Worm (Caenorhabditis elegans) whole organism, L2 larva: ENCODE results near the gene T04A8.7.
A peak's percentile ranks its signal among the peaks of the same experiment; 100 is the strongest.

Source experiments
- C34F6.9 ChIP-seq: fragments of 150-350 bp; optimal IDR thresholded peaks from 2 replicates; lab custom pipeline; 2014; ENCODE audit warnings: missing biosample characterization, missing genetic modification characterization
- F13H6.1 ChIP-seq: sonication (generic microtip); optimal IDR thresholded peaks from 2 replicates; lab custom pipeline; 2016; ENCODE audit warnings: missing genetic modification characterization, missing compliant biosample characterization
- R02D3.7 ChIP-seq: fragments of 150-350 bp; optimal IDR thresholded peaks from 2 replicates; lab custom pipeline; 2014; ENCODE audit warnings: missing biosample characterization, missing genetic modification characterization
- Y55F3AM.14 ChIP-seq: fragments of 200-800 bp; sonication (Bioruptor generic); optimal IDR thresholded peaks from 2 replicates; lab custom pipeline; 2018; ENCODE audit warnings: mild to moderate bottlenecking, missing genetic modification characterization, missing compliant biosample characterization
- ZK546.5 ChIP-seq: sonication (generic microtip); optimal IDR thresholded peaks from 2 replicates; lab custom pipeline; 2017; ENCODE audit warnings: missing biosample characterization, missing genetic modification characterization
- aly-2 ChIP-seq: fragments of 150-350 bp; optimal IDR thresholded peaks from 2 replicates; lab custom pipeline; 2014; ENCODE audit warnings: missing biosample characterization, missing genetic modification characterization
- ama-1 ChIP-seq: fragments of 150-350 bp; optimal IDR thresholded peaks from 2 replicates; lab custom pipeline; 2018; ENCODE audit warnings: inconsistent platforms
- blmp-1 ChIP-seq: sonication (generic microtip); optimal IDR thresholded peaks from 2 replicates; lab custom pipeline; 2017; ENCODE audit warnings: missing genetic modification characterization, mild to moderate bottlenecking, missing compliant biosample characterization, antibody characterized with exemption, moderate library complexity; ENCODE audit not compliant: insufficient read depth
- ceh-82 ChIP-seq: fragments of 150-350 bp; optimal IDR thresholded peaks from 2 replicates; lab custom pipeline; 2014; ENCODE audit warnings: missing biosample characterization, missing genetic modification characterization
- crh-2 ChIP-seq: sonication (generic microtip); optimal IDR thresholded peaks from 2 replicates; lab custom pipeline; 2017; ENCODE audit warnings: missing biosample characterization, missing genetic modification characterization
- dmd-4 ChIP-seq: sonication (generic microtip); optimal IDR thresholded peaks from 2 replicates; lab custom pipeline; 2017; ENCODE audit warnings: missing biosample characterization, missing genetic modification characterization
- egl-27 ChIP-seq: sonication (generic microtip); optimal IDR thresholded peaks from 3 replicates; lab custom pipeline; 2017; ENCODE audit warnings: missing biosample characterization, missing genetic modification reagents, missing genetic modification characterization
- lin-11 ChIP-seq: fragments of 150-350 bp; sonication (generic microtip); optimal IDR thresholded peaks from 2 replicates; lab custom pipeline; 2014; ENCODE audit warnings: missing biosample characterization, missing genetic modification characterization, inconsistent platforms, mixed read lengths
- lin-13 ChIP-seq: fragments of 150-350 bp; optimal IDR thresholded peaks from 2 replicates; lab custom pipeline; 2014; ENCODE audit warnings: missing biosample characterization, missing genetic modification reagents, missing genetic modification characterization
- lin-39 ChIP-seq: fragments of 150-350 bp; optimal IDR thresholded peaks from 2 replicates; lab custom pipeline; 2014; ENCODE audit warnings: missing biosample characterization, missing genetic modification reagents, missing genetic modification characterization
- lsy-2 ChIP-seq, 2 experiments: fragments of 150-350 bp in 1 of 2; sonication (generic microtip) in 1 of 2; optimal IDR thresholded peaks; 2 replicates each; lab custom pipeline; 2014 to 2017; ENCODE audit warnings: missing biosample characterization in 2 of 2, missing genetic modification characterization in 2 of 2
- mbf-1 ChIP-seq: sonication (generic microtip); optimal IDR thresholded peaks from 2 replicates; lab custom pipeline; 2017; ENCODE audit warnings: missing biosample characterization, missing genetic modification characterization
- mdl-1 ChIP-seq, 2 experiments: fragments of 150-350 bp in 1 of 2; sonication (generic microtip) in 1 of 2; optimal IDR thresholded peaks; 2 replicates each; lab custom pipeline; 2017; ENCODE audit warnings: missing biosample characterization in 2 of 2, missing genetic modification characterization in 2 of 2
- nhr-10 ChIP-seq: sonication (generic microtip); optimal IDR thresholded peaks from 2 replicates; lab custom pipeline; 2017; ENCODE audit warnings: missing biosample characterization, missing genetic modification characterization
- nhr-11 ChIP-seq: fragments of 150-350 bp; optimal IDR thresholded peaks from 2 replicates; lab custom pipeline; 2014; ENCODE audit warnings: missing biosample characterization, missing genetic modification characterization
- nhr-12 ChIP-seq: fragments of 150-350 bp; optimal IDR thresholded peaks from 2 replicates; lab custom pipeline; 2014; ENCODE audit warnings: missing biosample characterization, missing genetic modification characterization
- nhr-21 ChIP-seq: fragments of 150-350 bp; optimal IDR thresholded peaks from 2 replicates; lab custom pipeline; 2014; ENCODE audit warnings: missing biosample characterization, missing genetic modification characterization
- nhr-237 ChIP-seq: fragments of 150-350 bp; optimal IDR thresholded peaks from 2 replicates; lab custom pipeline; 2014; ENCODE audit warnings: missing biosample characterization, missing genetic modification characterization
- nhr-25 ChIP-seq: fragments of 150-350 bp; sonication (generic microtip); optimal IDR thresholded peaks from 3 replicates; lab custom pipeline; 2014; ENCODE audit warnings: missing biosample characterization, missing genetic modification characterization
- nhr-6 ChIP-seq: fragments of 150-350 bp; optimal IDR thresholded peaks from 2 replicates; lab custom pipeline; 2014; ENCODE audit warnings: missing biosample characterization, missing genetic modification characterization
- peb-1 ChIP-seq: fragments of 150-350 bp; optimal IDR thresholded peaks from 2 replicates; lab custom pipeline; 2014; ENCODE audit warnings: missing biosample characterization, missing genetic modification characterization
- sem-4 ChIP-seq: fragments of 150-350 bp; optimal IDR thresholded peaks from 2 replicates; lab custom pipeline; 2014; ENCODE audit warnings: missing biosample characterization, missing genetic modification reagents, missing genetic modification characterization
- skn-1 ChIP-seq: sonication (generic microtip); optimal IDR thresholded peaks from 2 replicates; lab custom pipeline; 2017; ENCODE audit warnings: missing biosample characterization, missing genetic modification characterization
- sma-3 ChIP-seq: sonication (generic microtip); optimal IDR thresholded peaks from 2 replicates; lab custom pipeline; 2016; ENCODE audit warnings: missing genetic modification reagents, missing genetic modification characterization, missing compliant biosample characterization
- sma-9 ChIP-seq, 2 experiments: fragments of 150-350 bp in 1 of 2; sonication (generic microtip) in 1 of 2; optimal IDR thresholded peaks; 2 replicates each; lab custom pipeline; 2014 to 2016; ENCODE audit warnings: missing genetic modification characterization in 2 of 2, mild to moderate bottlenecking in 1 of 2, missing biosample characterization in 1 of 2, missing compliant biosample characterization in 1 of 2, missing genetic modification reagents in 1 of 2, moderate library complexity in 1 of 2
- snpc-4 ChIP-seq: fragments of 150-350 bp; optimal IDR thresholded peaks from 2 replicates; lab custom pipeline; 2014; ENCODE audit warnings: missing biosample characterization, missing genetic modification characterization
- unc-39 ChIP-seq: fragments of 150-350 bp; optimal IDR thresholded peaks from 2 replicates; lab custom pipeline; 2014; ENCODE audit warnings: missing biosample characterization, missing genetic modification characterization
- unc-55 ChIP-seq: fragments of 150-350 bp; sonication (generic microtip); optimal IDR thresholded peaks from 3 replicates; lab custom pipeline; 2014; ENCODE audit warnings: missing biosample characterization, missing genetic modification reagents, missing genetic modification characterization
- zag-1 ChIP-seq: fragments of 150-350 bp; optimal IDR thresholded peaks from 2 replicates; lab custom pipeline; 2014; ENCODE audit warnings: missing biosample characterization, missing genetic modification characterization
- ztf-11 ChIP-seq: sonication (generic microtip); optimal IDR thresholded peaks from 2 replicates; lab custom pipeline; 2017; ENCODE audit warnings: missing biosample characterization, missing genetic modification characterization
- ztf-4 ChIP-seq: fragments of 150-350 bp; optimal IDR thresholded peaks from 2 replicates; lab custom pipeline; 2014; ENCODE audit warnings: missing biosample characterization, missing genetic modification characterization

The T04A8.7 gene

DNA sequence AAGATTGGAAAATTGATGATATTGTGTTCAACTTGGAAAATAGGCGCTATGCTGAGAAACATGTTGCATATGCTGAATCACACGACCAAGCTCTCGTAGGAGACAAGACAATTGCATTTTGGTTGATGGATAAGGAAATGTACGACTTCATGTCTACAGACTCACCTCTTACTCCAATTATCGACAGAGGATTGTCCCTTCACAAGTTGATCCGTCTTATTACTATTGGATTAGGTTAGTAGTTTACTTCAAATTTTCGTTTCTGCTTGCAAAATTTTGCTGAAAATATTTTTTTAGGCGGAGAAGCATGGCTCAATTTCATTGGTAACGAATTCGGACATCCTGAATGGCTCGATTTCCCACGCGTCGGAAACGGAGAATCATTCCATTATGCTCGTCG lies 1.7 kb downstream of the T04A8.7 start:
- TF ChIP-seq R02D3.7: no peak
- TF ChIP-seq nhr-25 (tag; lab: Kevin White, UChicago): no peak
- TF ChIP-seq lin-39: no peak
- TF ChIP-seq mbf-1 (tag; lab: Kevin White, UChicago): no peak
- no peak for TF ChIP-seq lin-11
- TF ChIP-seq egl-27 (tag; lab: Kevin White, UChicago): no peak
- TF ChIP-seq unc-39 (tag; lab: Kevin White, UChicago): no peak
- no peak for TF ChIP-seq nhr-21 (tag; lab: Kevin White, UChicago)
- TF ChIP-seq Y55F3AM.14 (GFP tag; lab: Kevin White, UChicago): no peak
- no peak for TF ChIP-seq zag-1
- no peak for TF ChIP-seq ztf-4 (tag; lab: Kevin White, UChicago)
- no peak for TF ChIP-seq dmd-4 (tag; lab: Kevin White, UChicago)
- no peak for TF ChIP-seq nhr-237 (tag; lab: Kevin White, UChicago)
- no peak for TF ChIP-seq blmp-1 (tag; lab: Kevin White, UChicago)
- TF ChIP-seq crh-2 (tag; lab: Kevin White, UChicago): no peak

DNA sequence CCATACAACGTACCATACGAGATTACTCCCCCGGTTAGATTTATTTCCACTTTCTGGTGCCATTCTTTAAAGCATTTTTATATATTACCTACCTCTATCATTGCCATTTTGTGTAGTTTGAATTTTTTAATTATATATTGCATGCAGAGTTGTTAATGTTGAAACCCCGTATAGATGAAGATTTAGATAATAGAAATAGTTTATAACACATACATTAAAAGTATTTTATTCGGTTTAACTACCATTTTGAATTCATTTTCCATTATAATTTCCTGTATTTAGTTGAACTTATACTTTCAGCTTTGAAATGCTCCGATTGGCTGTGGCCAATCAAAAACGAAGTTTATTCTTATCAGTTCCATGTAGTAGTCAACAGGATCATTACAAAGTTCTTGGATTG lies 2.7 kb downstream of the T04A8.7 start, which contains the start of gene dnj-18:
Gene dnj-18 (plus strand): TSS at position 301 of the 400 bp plus-strand sequence.
- TF ChIP-seq blmp-1 (tag; lab: Kevin White, UChicago): no peak
- no peak for TF ChIP-seq unc-39 (tag; lab: Kevin White, UChicago)
- no peak for TF ChIP-seq nhr-12 (tag; lab: Kevin White, UChicago)
- TF ChIP-seq sem-4 (tag; lab: Kevin White, UChicago): no peak
- no peak for TF ChIP-seq crh-2 (tag; lab: Kevin White, UChicago)
- TF ChIP-seq R02D3.7: no peak
- no peak for TF ChIP-seq skn-1 (tag; lab: Kevin White, UChicago)
- TF ChIP-seq lin-11: no peak
- no peak for TF ChIP-seq lsy-2 (tag; optimal IDR thresholded peaks at IDR 0.05; lab: Kevin White, UChicago)
- TF ChIP-seq Y55F3AM.14 (GFP tag; lab: Kevin White, UChicago): no peak
- no peak for TF ChIP-seq peb-1
- no peak for TF ChIP-seq dmd-4 (tag; lab: Kevin White, UChicago)
- TF ChIP-seq sma-3 (GFP tag; lab: Kevin White, UChicago): no peak
- no peak for TF ChIP-seq C34F6.9 (tag; lab: Kevin White, UChicago)
- no peak for TF ChIP-seq nhr-237 (tag; lab: Kevin White, UChicago)
- TF ChIP-seq sma-9 (GFP tag; optimal IDR thresholded peaks at IDR 0.05; lab: Kevin White, UChicago): no peak
- TF ChIP-seq sma-9 (tag; optimal IDR thresholded peaks at IDR 0.05; lab: Kevin White, UChicago): no peak
- TF ChIP-seq ceh-82 (tag; lab: Kevin White, UChicago): no peak
- no peak for TF ChIP-seq nhr-10 (tag; lab: Kevin White, UChicago)
- TF ChIP-seq ztf-11 (tag; lab: Kevin White, UChicago): no peak
- no peak for TF ChIP-seq aly-2 (tag; lab: Kevin White, UChicago)

DNA sequence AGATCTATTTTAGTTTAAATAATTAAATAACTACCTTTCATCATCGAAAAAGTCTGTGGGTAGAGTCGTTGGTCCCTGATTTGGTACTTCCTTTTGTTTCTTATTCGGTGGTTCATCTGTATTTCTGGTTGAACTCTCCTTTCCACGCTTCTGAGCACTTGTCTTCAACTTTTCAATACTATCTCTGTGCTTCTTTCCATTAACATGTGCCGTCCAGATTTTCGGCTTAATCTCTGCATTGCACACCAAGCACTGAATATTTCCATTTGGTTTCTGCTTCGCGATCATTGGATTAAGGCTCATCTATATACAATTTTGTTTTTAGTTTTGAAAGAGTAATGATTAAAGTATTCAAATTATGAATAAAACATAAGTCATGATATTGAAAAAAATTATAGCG lies 4.8 kb downstream of the T04A8.7 start, which contains the start of gene sel-13:
Gene sel-13 (minus strand): TSS at position 303 of the 400 bp plus-strand sequence.
- no peak for TF ChIP-seq sma-3 (GFP tag; lab: Kevin White, UChicago)
- no peak for TF ChIP-seq zag-1
- no peak for TF ChIP-seq nhr-237 (tag; lab: Kevin White, UChicago)
- TF ChIP-seq snpc-4 (tag; lab: Kevin White, UChicago): no peak
- TF ChIP-seq egl-27 (tag; lab: Kevin White, UChicago): no peak
- no peak for TF ChIP-seq R02D3.7

DNA sequence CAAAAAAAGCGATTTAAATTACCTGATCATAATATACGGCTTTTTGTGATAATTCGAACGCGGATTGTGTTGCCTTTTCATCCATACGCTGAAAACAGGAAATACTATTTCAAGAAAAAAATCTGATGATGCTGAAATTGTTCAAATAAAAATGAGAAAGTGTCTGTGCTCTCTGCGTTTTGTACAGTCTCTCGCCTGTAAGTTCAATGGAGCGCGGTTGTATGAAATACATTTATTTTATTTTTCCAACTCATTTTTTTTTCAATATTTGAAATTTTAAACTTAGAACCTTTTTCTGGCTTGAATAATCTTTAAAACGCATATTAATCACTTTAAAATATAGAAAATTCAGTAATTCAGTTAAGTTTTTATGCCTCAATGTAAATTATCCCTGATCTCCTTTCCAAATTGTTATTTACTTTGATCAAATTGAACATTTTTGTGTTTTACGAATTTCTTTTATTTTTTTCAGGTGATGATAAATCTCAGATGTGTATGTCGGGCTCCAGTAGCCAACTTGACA lies 8.8 kb downstream of the T04A8.7 start, which contains the start of the genes clp-2 and mrpl-16:
Gene clp-2 (minus strand): TSS at position 94 of the 523 bp plus-strand sequence.
Gene mrpl-16 (plus strand): TSS at position 473 of the 523 bp plus-strand sequence.
- TF ChIP-seq crh-2 (tag; lab: Kevin White, UChicago) (peak; percentile 12), lsy-2 (tag; optimal IDR thresholded peaks at IDR 0.05; lab: Kevin White, UChicago) (peak in 1 of 2 experiments; percentile 59), unc-55 (peak; percentile 59), C34F6.9 (tag; lab: Kevin White, UChicago) (peak; percentile 58), mdl-1 (tag; optimal IDR thresholded peaks at IDR 0.05; lab: Kevin White, UChicago) (no peak)
- TF ChIP-seq, all 48 proteins: peak for 4

DNA sequence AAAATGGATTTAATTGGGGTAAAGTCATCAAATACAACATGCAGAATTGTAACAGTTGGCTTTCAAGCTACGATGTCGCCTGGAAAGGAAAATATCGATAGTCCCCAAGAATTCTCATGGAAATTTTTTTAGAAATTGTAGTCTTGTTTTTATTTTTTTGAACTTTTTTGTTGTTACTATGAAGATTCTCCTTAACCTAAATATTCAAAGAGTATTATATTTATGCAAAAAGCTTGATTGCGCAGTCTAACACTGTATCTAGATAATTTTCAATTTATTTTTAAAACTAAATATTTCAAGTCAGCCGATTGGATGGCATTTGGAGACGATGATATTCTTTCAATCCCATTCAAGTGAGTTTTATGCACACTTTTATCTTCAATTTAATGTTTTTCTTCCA lies 10.1 kb downstream of the T04A8.7 start, which contains the start of gene pgap-2:
Gene pgap-2 (plus strand): TSS at position 301 of the 400 bp plus-strand sequence.
- no peak for TF ChIP-seq nhr-237 (tag; lab: Kevin White, UChicago)
- TF ChIP-seq mdl-1 (tag; optimal IDR thresholded peaks at IDR 0.05; lab: Kevin White, UChicago): no peak
- no peak for TF ChIP-seq skn-1 (tag; lab: Kevin White, UChicago)
- TF ChIP-seq nhr-6 (tag; lab: Kevin White, UChicago): no peak
- TF ChIP-seq zag-1: no peak
- TF ChIP-seq nhr-11: no peak
- TF ChIP-seq lin-13 (GFP tag; lab: Kevin White, UChicago): no peak
- no peak for TF ChIP-seq nhr-25 (tag; lab: Kevin White, UChicago)
- TF ChIP-seq lsy-2 (tag; optimal IDR thresholded peaks at IDR 0.05; lab: Kevin White, UChicago): no peak
- TF ChIP-seq Y55F3AM.14 (GFP tag; lab: Kevin White, UChicago): no peak
- TF ChIP-seq F13H6.1 (tag; lab: Kevin White, UChicago): no peak
- no peak for TF ChIP-seq ZK546.5 (tag; lab: Kevin White, UChicago)
- TF ChIP-seq ama-1 (lab: Kevin White, UChicago): no peak
- no peak for TF ChIP-seq peb-1
